Fruit fly (Drosophila melanogaster) whole organism, wandering third instar larva: ENCODE measurements around the gene CG13313.

Source experiments
- Dif ChIP-seq: fragments of 200-275, 200-300 bp; sonication (Bioruptor generic); optimal IDR thresholded peaks from 2 replicates; lab custom pipeline; 2018; ENCODE audit warnings: missing biosample characterization, missing genetic modification characterization; ENCODE audit not compliant: partially characterized antibody
- OdsH ChIP-seq: fragments of 200-800 bp; sonication (Bioruptor generic); optimal IDR thresholded peaks from 2 replicates; lab custom pipeline; 2016; ENCODE audit warnings: missing biosample characterization, mild to moderate bottlenecking, missing genetic modification characterization
- br ChIP-seq: fragments of 200-800 bp; sonication (Bioruptor generic); optimal IDR thresholded peaks from 2 replicates; lab custom pipeline; 2016; ENCODE audit warnings: missing biosample characterization, missing genetic modification characterization
- woc ChIP-seq: sonication (Bioruptor generic); optimal IDR thresholded peaks from 2 replicates; lab custom pipeline; 2016; ENCODE audit warnings: missing biosample characterization, mild to moderate bottlenecking, missing genetic modification characterization

DNA sequence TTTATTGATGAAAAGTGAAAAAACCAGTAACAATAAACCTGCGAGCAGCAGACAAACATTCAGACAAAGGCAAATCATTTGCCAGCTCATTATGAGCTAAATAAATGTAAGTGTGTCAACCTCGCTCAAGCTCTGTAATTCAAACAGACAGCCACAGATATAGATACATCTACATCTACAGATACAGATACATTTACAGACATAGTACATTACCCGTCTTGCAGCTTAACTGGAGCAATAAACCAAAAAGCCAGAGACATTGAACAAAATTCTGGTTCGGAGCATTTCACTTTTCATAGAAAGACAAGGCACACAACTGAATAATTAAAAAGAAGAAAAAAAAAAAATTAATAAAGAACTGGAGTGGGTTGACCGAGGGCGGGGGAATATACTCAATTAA, 39.0 kb upstream of the CG13313 start:
- TF ChIP-seq Dif (GFP tag; lab: Kevin White, UChicago) (no peak), woc (GFP tag; lab: Kevin White, UChicago) (no peak), br (GFP tag; lab: Kevin White, UChicago) (no peak), OdsH (no peak)
